Fruit fly (Drosophila melanogaster) whole organism, embryonic: ENCODE data around the gene ppk26.

Experiments
- Ada2b ChIP-seq: fragments of 200-800 bp; sonication (Bioruptor generic); IDR thresholded peaks from 2 replicates; pipeline ENCODE4 v1.3.6; 2022; ENCODE audit warnings: missing biosample characterization, missing genetic modification characterization
- Asciz ChIP-seq: fragments of 200-800 bp; sonication (Bioruptor generic); optimal IDR thresholded peaks from 2 replicates; lab custom pipeline; 2017; ENCODE audit warnings: missing biosample characterization, mild to moderate bottlenecking, missing genetic modification characterization, missing genetic modification reagents
- CG10462 ChIP-seq: fragments of 200-800 bp; sonication (Bioruptor generic); optimal IDR thresholded peaks from 2 replicates; lab custom pipeline; 2016; ENCODE audit warnings: missing biosample characterization, missing genetic modification characterization
- CG17385 ChIP-seq: fragments of 200-800 bp; sonication (Bioruptor generic); optimal IDR thresholded peaks from 3 replicates; lab custom pipeline; 2018; ENCODE audit warnings: missing biosample characterization, mild to moderate bottlenecking, missing genetic modification characterization
- CG7271 ChIP-seq: fragments of 200-800 bp; sonication (Bioruptor generic); optimal IDR thresholded peaks from 2 replicates; lab custom pipeline; 2018; ENCODE audit warnings: missing biosample characterization, mild to moderate bottlenecking, missing genetic modification characterization, moderate library complexity
- al ChIP-seq: fragments of 200-800 bp; sonication (Bioruptor generic); IDR thresholded peaks from 2 replicates; pipeline ENCODE4 v1.3.6; 2022; ENCODE audit warnings: missing biosample characterization, missing genetic modification characterization
- chif ChIP-seq, 2 experiments: fragments of 200-800 bp; sonication (Bioruptor generic); optimal IDR thresholded peaks; 3 replicates each; lab custom pipeline; 2016; ENCODE audit warnings: missing biosample characterization in 2 of 2, missing genetic modification characterization in 2 of 2
- disco-r ChIP-seq: fragments of 200-800 bp; sonication (Bioruptor generic); optimal IDR thresholded peaks from 2 replicates; lab custom pipeline; 2016; ENCODE audit warnings: missing biosample characterization, missing genetic modification characterization
- kay ChIP-seq: fragments of 200-800 bp; sonication (Bioruptor generic); optimal IDR thresholded peaks from 2 replicates; lab custom pipeline; 2016; ENCODE audit warnings: missing biosample characterization, missing genetic modification characterization
- sqz ChIP-seq: fragments of 200-800 bp; sonication (Bioruptor generic); optimal IDR thresholded peaks from 3 replicates; lab custom pipeline; 2018; ENCODE audit warnings: missing biosample characterization, mild to moderate bottlenecking, missing genetic modification characterization

DNA sequence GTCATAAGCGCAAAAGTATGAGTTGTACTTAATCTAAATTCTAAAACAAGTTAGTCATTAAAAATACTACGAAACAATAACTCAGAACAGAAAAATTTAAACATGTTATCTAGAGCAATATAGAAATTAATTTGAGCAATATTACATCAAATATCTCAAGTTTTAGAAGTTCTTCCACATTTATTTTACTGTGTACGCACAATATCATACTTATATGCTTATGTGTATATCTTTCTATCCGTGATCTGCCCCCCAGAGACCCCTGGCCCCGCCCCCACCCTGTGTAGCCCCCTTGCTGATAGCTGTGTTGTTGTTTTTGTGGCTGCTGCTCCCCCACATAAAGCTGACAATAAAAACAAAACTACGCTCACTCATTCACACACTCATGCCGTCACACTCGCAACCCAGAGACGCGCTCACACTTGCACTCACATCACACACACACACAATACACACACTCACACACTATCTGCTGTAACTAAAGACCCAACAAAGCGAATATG lies 22.6 kb upstream of the ppk26 start:
- TF ChIP-seq CG17385, result no peak
- TF ChIP-seq disco-r (GFP tag; lab: Kevin White, UChicago), result no peak
- 0 out of 2 replicates have a peak, but pooled peaks have one; percentile 22 for TF ChIP-seq Ada2b (GFP tag; lab: Robert Waterston, UW)
- no peak for TF ChIP-seq chif (GFP tag; optimal IDR thresholded peaks at IDR 0.05; lab: Kevin White, UChicago)
- no peak for TF ChIP-seq CG7271
- no peak for TF ChIP-seq CG10462
- TF ChIP-seq sqz (GFP tag; lab: Kevin White, UChicago), result no peak
- no peak for TF ChIP-seq kay (GFP tag; lab: Kevin White, UChicago)
- TF ChIP-seq al (GFP tag; lab: Robert Waterston, UW), result 0 out of 2 replicates have a peak, but pooled peaks have one; percentile 5
- TF ChIP-seq Asciz (GFP tag; lab: Kevin White, UChicago), result peak; percentile 28
